Worm (Caenorhabditis elegans): ENCODE measurements around the gene R02F11.12.

Gene R02F11.12

ce11 chrV:4785333-4785852, 5.1 kb upstream of the R02F11.12 start, which contains the start of the genes Y60C6A.2 and Y60C6A.3:
Gene Y60C6A.2, minus strand, starts transcription at chrV:4785433.
Gene Y60C6A.3, plus strand, starts transcription at chrV:4785802.
- no peak for TF ChIP-seq unc-62 (GFP tag; optimal IDR thresholded peaks at IDR 0.05)

ce11 chrV:4787166-4787565, 3.3 kb upstream of the R02F11.12 start, which contains the start of gene R02F11.9:
Gene R02F11.9, plus strand, starts transcription at chrV:4787466.
- no peak for TF ChIP-seq unc-62 (GFP tag; optimal IDR thresholded peaks at IDR 0.05)

ce11 chrV:4787836-4788235, 2.6 kb upstream of the R02F11.12 start:
- TF ChIP-seq unc-62 (GFP tag; optimal IDR thresholded peaks at IDR 0.05), result no peak

ce11 chrV:4788823-4789222, 1.6 kb upstream of the R02F11.12 start, which contains the start of gene R02F11.10:
Gene R02F11.10, plus strand, starts transcription at chrV:4789123.
- TF ChIP-seq unc-62 (GFP tag; optimal IDR thresholded peaks at IDR 0.05), result no peak

- TF ChIP-seq unc-62 (GFP tag; optimal IDR thresholded peaks at IDR 0.05), result no peak
These were observed 1.1 kb downstream of the R02F11.12 start, which contains the start of gene R02F11.11 for ce11 chrV:4791569-4791968. Gene R02F11.11, plus strand, starts transcription at chrV:4791869.

ce11 chrV:4794308-4794707, 3.8 kb downstream of the R02F11.12 start, which contains the start of gene R02F11.2:
Gene R02F11.2, plus strand, starts transcription at chrV:4794599.
- TF ChIP-seq unc-62 (GFP tag; optimal IDR thresholded peaks at IDR 0.05), result no peak

- no peak for TF ChIP-seq unc-62 (GFP tag; optimal IDR thresholded peaks at IDR 0.05)
These were observed 10.3 kb downstream of the R02F11.12 start, which contains the start of gene R02F11.1 for ce11 chrV:4800794-4801193. Gene R02F11.1, plus strand, starts transcription at chrV:4801094.

ce11 chrV:4801943-4802342, 11.5 kb downstream of the R02F11.12 start:
- no peak for TF ChIP-seq unc-62 (GFP tag; optimal IDR thresholded peaks at IDR 0.05)

- TF ChIP-seq unc-62 (GFP tag; optimal IDR thresholded peaks at IDR 0.05), result no peak
These were observed 15.4 kb downstream of the R02F11.12 start, which contains the start of gene R02F11.3 for ce11 chrV:4805847-4806246. Gene R02F11.3, minus strand, starts transcription at chrV:4805947.

- TF ChIP-seq unc-62 (GFP tag; optimal IDR thresholded peaks at IDR 0.05), result no peak
These were observed 16.4 kb downstream of the R02F11.12 start for ce11 chrV:4806859-4807258.

ce11 chrV:4810653-4811052, 20.2 kb downstream of the R02F11.12 start:
- TF ChIP-seq unc-62 (GFP tag; optimal IDR thresholded peaks at IDR 0.05), result no peak

- TF ChIP-seq unc-62 (GFP tag; optimal IDR thresholded peaks at IDR 0.05), result no peak
These were observed 23.4 kb downstream of the R02F11.12 start for ce11 chrV:4813825-4814224.

ce11 chrV:4818563-4818962, 28.1 kb downstream of the R02F11.12 start, which contains the start of gene ccep-97:
Gene ccep-97, minus strand, starts transcription at chrV:4818663.
- no peak for TF ChIP-seq unc-62 (GFP tag; optimal IDR thresholded peaks at IDR 0.05)

- no peak for TF ChIP-seq unc-62 (GFP tag; optimal IDR thresholded peaks at IDR 0.05)
These were observed 30.1 kb downstream of the R02F11.12 start for ce11 chrV:4820601-4821000.

- no peak for TF ChIP-seq unc-62 (GFP tag; optimal IDR thresholded peaks at IDR 0.05)
These were observed 32.8 kb downstream of the R02F11.12 start, which contains the start of gene adss-1 for ce11 chrV:4823323-4823682. Gene adss-1, minus strand, starts transcription at chrV:4823423.

- no peak for TF ChIP-seq unc-62 (GFP tag; optimal IDR thresholded peaks at IDR 0.05)
These were observed 33.4 kb downstream of the R02F11.12 start for ce11 chrV:4823683-4824391.

Data from whole organism, dauer.